Worm (Caenorhabditis elegans) whole organism, mixed stage, embryonic: Measurements from ENCODE around the gene dlc-5.

Experiments
- blmp-1 ChIP-seq: fragments of 150-350 bp; optimal IDR thresholded peaks from 2 replicates; lab custom pipeline; 2014; ENCODE audit warnings: missing biosample characterization, missing genetic modification characterization
- nhr-237 ChIP-seq: fragments of 150-350 bp; optimal IDR thresholded peaks from 2 replicates; lab custom pipeline; 2014; ENCODE audit warnings: missing biosample characterization, missing genetic modification characterization
- nhr-28 ChIP-seq: fragments of 150-350 bp; optimal IDR thresholded peaks from 2 replicates; lab custom pipeline; 2014; ENCODE audit warnings: missing biosample characterization, missing genetic modification characterization

DNA sequence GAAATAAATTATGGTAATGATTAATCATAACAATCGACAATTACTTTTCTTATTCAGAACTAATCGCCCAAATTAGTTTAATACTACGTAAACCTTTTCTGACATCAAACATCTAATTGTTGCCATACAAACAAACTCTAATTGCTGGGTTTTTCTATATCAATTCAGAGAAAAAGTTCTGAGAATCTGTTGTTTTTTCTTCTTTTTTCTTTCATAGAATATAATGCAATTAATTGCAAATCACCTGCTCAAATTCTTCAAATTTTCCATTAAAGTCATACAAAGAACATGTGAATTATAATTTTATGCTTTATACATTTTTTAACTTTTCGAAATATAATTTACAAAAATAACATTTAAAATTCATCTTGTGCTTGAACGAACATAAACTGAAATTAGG is 34.6 kb upstream of the dlc-5 start:
- TF ChIP-seq nhr-28 (tag; lab: Kevin White, UChicago) (no peak), nhr-237 (tag; lab: Kevin White, UChicago) (no peak), blmp-1 (no peak)
